Worm (Caenorhabditis elegans) whole organism, L3 larva: ENCODE measurements around the gene wht-2.

Source experiments
- R02D3.7 ChIP-seq: fragments of 150-350 bp; optimal IDR thresholded peaks from 2 replicates; lab custom pipeline; 2014; ENCODE audit warnings: missing biosample characterization, missing genetic modification characterization
- ama-1 ChIP-seq: fragments of 150-350 bp; optimal IDR thresholded peaks from 2 replicates; lab custom pipeline; 2018
- ceh-82 ChIP-seq: fragments of 150-350 bp; optimal IDR thresholded peaks from 2 replicates; lab custom pipeline; 2014; ENCODE audit warnings: missing biosample characterization, missing genetic modification characterization
- daf-12 ChIP-seq: fragments of 150-350 bp; optimal IDR thresholded peaks from 2 replicates; lab custom pipeline; 2014; ENCODE audit warnings: missing biosample characterization, missing genetic modification reagents, missing genetic modification characterization
- elt-2 ChIP-seq: sonication (generic microtip); optimal IDR thresholded peaks from 2 replicates; lab custom pipeline; 2016; ENCODE audit warnings: missing genetic modification reagents, mild to moderate bottlenecking, missing genetic modification characterization, missing compliant biosample characterization
- elt-3 ChIP-seq, 3 experiments: fragments of 150-350 bp in 1 of 3; sonication (generic microtip) in 2 of 3; optimal IDR thresholded peaks; 2 replicates in 2 of 3; 4 replicates in 1 of 3; lab custom pipeline; 2014 to 2017; ENCODE audit warnings: missing biosample characterization in 3 of 3, missing genetic modification characterization in 3 of 3
- fkh-10 ChIP-seq: sonication (generic microtip); optimal IDR thresholded peaks from 2 replicates; lab custom pipeline; 2017; ENCODE audit warnings: missing biosample characterization, missing genetic modification reagents, missing genetic modification characterization
- fos-1 ChIP-seq: fragments of 150-350 bp; optimal IDR thresholded peaks from 2 replicates; lab custom pipeline; 2014; ENCODE audit warnings: missing biosample characterization, missing genetic modification characterization
- lin-39 ChIP-seq: fragments of 150-350 bp; optimal IDR thresholded peaks from 2 replicates; lab custom pipeline; 2018; ENCODE audit warnings: missing biosample characterization, missing genetic modification reagents, missing genetic modification characterization
- unc-62 ChIP-seq: fragments of 150-350 bp; sonication (generic microtip); optimal IDR thresholded peaks from 4 replicates; lab custom pipeline; 2014; ENCODE audit warnings: missing biosample characterization, missing genetic modification reagents, missing genetic modification characterization
- ztf-11 ChIP-seq: fragments of 150-350 bp; optimal IDR thresholded peaks from 2 replicates; lab custom pipeline; 2014; ENCODE audit warnings: missing biosample characterization, missing genetic modification characterization

DNA sequence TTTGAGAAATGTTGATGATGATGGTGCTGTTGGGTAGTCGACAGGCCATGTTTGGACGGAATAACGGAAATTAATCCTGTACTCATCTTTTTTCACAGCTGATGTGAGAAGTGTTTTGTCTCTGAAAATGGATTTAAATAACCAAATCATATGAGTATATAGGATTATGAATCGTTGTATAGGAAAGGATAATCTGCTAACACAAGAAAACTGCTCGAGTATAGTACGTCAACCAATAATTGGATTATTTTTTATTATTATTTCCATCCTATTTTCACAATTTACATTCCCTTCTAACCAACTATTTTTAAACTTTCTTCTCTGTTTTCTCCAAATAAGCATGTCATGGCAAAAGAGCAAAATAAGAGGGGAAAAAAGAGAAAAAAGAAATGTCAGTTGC lies 34.5 kb upstream of the wht-2 start:
- no peak for TF ChIP-seq lin-39 (tag; lab: Kevin White, UChicago)
- TF ChIP-seq daf-12 = no peak
- no peak for TF ChIP-seq R02D3.7
- TF ChIP-seq unc-62 (GFP tag; lab: Kevin White, UChicago) = no peak
- TF ChIP-seq elt-3 (tag; optimal IDR thresholded peaks at IDR 0.05; lab: Kevin White, UChicago) = no peak
- no peak for TF ChIP-seq ama-1
- TF ChIP-seq ceh-82 (tag; lab: Kevin White, UChicago) = no peak
- TF ChIP-seq elt-2 = no peak
- no peak for TF ChIP-seq ztf-11
- no peak for TF ChIP-seq fos-1 (tag; lab: Kevin White, UChicago)
- no peak for TF ChIP-seq fkh-10
